Worm (Caenorhabditis elegans) whole organism, L1 larva: ENCODE data around the gene F38B6.4.

Experiments
- ama-1 ChIP-seq: fragments of 150-350 bp; optimal IDR thresholded peaks from 2 replicates; lab custom pipeline; 2014
- ceh-82 ChIP-seq, 3 experiments: fragments of 150-350 bp in 1 of 3; sonication (generic microtip) in 2 of 3; optimal IDR thresholded peaks; 2 replicates each; lab custom pipeline; 2014 to 2017; ENCODE audit warnings: missing biosample characterization in 3 of 3, missing genetic modification characterization in 3 of 3
- efl-1 ChIP-seq, 4 experiments: fragments of 150-350 bp; optimal IDR thresholded peaks in 3 of 4; peaks in 1 of 4; 1 replicate in 1 of 4; 2 replicates in 3 of 4; lab custom pipeline; 2014; ENCODE audit warnings: missing biosample characterization in 2 of 4, missing genetic modification characterization in 2 of 4, missing genetic modification reagents in 2 of 4
- fos-1 ChIP-seq: fragments of 150-350 bp; optimal IDR thresholded peaks from 2 replicates; lab custom pipeline; 2014; ENCODE audit warnings: missing biosample characterization, missing genetic modification characterization
- nhr-11 ChIP-seq: fragments of 150-350 bp; optimal IDR thresholded peaks from 2 replicates; lab custom pipeline; 2014; ENCODE audit warnings: missing biosample characterization, missing genetic modification characterization
- nhr-76 ChIP-seq: sonication (generic microtip); optimal IDR thresholded peaks from 2 replicates; lab custom pipeline; 2017; ENCODE audit warnings: missing biosample characterization, missing genetic modification characterization
- nhr-84 ChIP-seq: sonication (generic microtip); optimal IDR thresholded peaks from 2 replicates; lab custom pipeline; 2017; ENCODE audit warnings: missing biosample characterization, missing genetic modification characterization
- nhr-85 ChIP-seq: sonication (generic microtip); peaks from one replicate; lab custom pipeline; 2016; ENCODE audit warnings: missing genetic modification characterization, inconsistent platforms, missing compliant biosample characterization
- sox-4 ChIP-seq: sonication (generic microtip); optimal IDR thresholded peaks from 2 replicates; lab custom pipeline; 2016; ENCODE audit warnings: missing genetic modification characterization, missing compliant biosample characterization
- tbx-2 ChIP-seq: sonication (generic microtip); optimal IDR thresholded peaks from 2 replicates; lab custom pipeline; 2016; ENCODE audit warnings: missing genetic modification characterization, missing compliant biosample characterization
- zag-1 ChIP-seq: fragments of 150-350 bp; optimal IDR thresholded peaks from 2 replicates; lab custom pipeline; 2014; ENCODE audit warnings: missing biosample characterization, missing genetic modification characterization

DNA sequence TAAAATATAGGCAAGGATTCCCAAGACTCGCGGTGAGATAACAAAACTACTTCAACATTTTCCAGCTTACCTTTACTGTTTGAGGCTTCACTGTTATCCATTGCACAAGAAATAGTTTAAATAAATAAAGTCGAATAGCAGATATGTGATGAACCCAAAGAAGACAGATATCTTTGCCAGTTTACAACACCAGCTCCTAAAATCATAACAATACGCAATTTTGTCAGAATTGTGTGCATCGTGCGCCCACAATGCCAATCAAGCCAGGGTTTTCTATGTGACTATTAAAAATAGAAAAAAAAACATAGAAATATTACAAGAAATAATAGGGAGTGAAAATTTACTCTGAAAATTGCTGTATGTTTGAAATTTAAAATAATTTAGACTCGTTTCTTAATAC, 8.0 kb downstream of the F38B6.4 start, which contains the start of gene F38B6.8:
- TF ChIP-seq nhr-76 (tag; lab: Kevin White, UChicago) (no peak), nhr-11 (tag; lab: Kevin White, UChicago) (no peak), nhr-85 (tag; lab: Kevin White, UChicago) (no peak), nhr-84 (tag; lab: Kevin White, UChicago) (no peak), sox-4 (no peak), ceh-82 (tag; optimal IDR thresholded peaks at IDR 0.05; lab: Kevin White, UChicago) (no peak), ama-1 (lab: Kevin White, UChicago) (no peak), fos-1 (no peak), zag-1 (tag; lab: Kevin White, UChicago) (no peak), tbx-2 (no peak), efl-1 (optimal IDR thresholded peaks at IDR 0.05; lab: Kevin White, UChicago) (no peak), efl-1 (GFP tag; optimal IDR thresholded peaks at IDR 0.05 in 1 of 2; lab: Kevin White, UChicago) (no peak)
